Worm (Caenorhabditis elegans): ENCODE data around the gene tmem-145.

- TF ChIP-seq ama-1 (optimal IDR thresholded peaks at IDR 0.05) (no peak), flt-1 (GFP tag; IDR thresholded peaks at IDR 0.05) (no peak), sea-1 (GFP tag; conservative IDR thresholded peaks at IDR 0.05) (no peak), ceh-13 (GFP tag; optimal IDR thresholded peaks at IDR 0.05) (no peak)
These were observed 52.2 kb downstream of the tmem-145 start for ce11 chrX:12021446-12021845.
